Worm (Caenorhabditis elegans) whole organism, L2 larva: ENCODE results near the gene best-5.
A peak's percentile ranks its signal among the peaks of the same experiment; 100 is the strongest.

Experiments
- C34F6.9 ChIP-seq: fragments of 150-350 bp; optimal IDR thresholded peaks from 2 replicates; lab custom pipeline; 2014; ENCODE audit warnings: missing biosample characterization, missing genetic modification characterization
- F13H6.1 ChIP-seq: sonication (generic microtip); optimal IDR thresholded peaks from 2 replicates; lab custom pipeline; 2016; ENCODE audit warnings: missing genetic modification characterization, missing compliant biosample characterization
- R02D3.7 ChIP-seq: fragments of 150-350 bp; optimal IDR thresholded peaks from 2 replicates; lab custom pipeline; 2014; ENCODE audit warnings: missing biosample characterization, missing genetic modification characterization
- Y55F3AM.14 ChIP-seq: fragments of 200-800 bp; sonication (Bioruptor generic); optimal IDR thresholded peaks from 2 replicates; lab custom pipeline; 2018; ENCODE audit warnings: mild to moderate bottlenecking, missing genetic modification characterization, missing compliant biosample characterization
- ZK546.5 ChIP-seq: sonication (generic microtip); optimal IDR thresholded peaks from 2 replicates; lab custom pipeline; 2017; ENCODE audit warnings: missing biosample characterization, missing genetic modification characterization
- alr-1 ChIP-seq: fragments of 150-350 bp; optimal IDR thresholded peaks from 2 replicates; lab custom pipeline; 2014; ENCODE audit warnings: missing biosample characterization, missing genetic modification characterization
- aly-2 ChIP-seq: fragments of 150-350 bp; optimal IDR thresholded peaks from 2 replicates; lab custom pipeline; 2014; ENCODE audit warnings: missing biosample characterization, missing genetic modification characterization
- ama-1 ChIP-seq: fragments of 150-350 bp; optimal IDR thresholded peaks from 2 replicates; lab custom pipeline; 2018; ENCODE audit warnings: inconsistent platforms
- blmp-1 ChIP-seq: sonication (generic microtip); optimal IDR thresholded peaks from 2 replicates; lab custom pipeline; 2017; ENCODE audit warnings: missing genetic modification characterization, mild to moderate bottlenecking, missing compliant biosample characterization, antibody characterized with exemption, moderate library complexity; ENCODE audit not compliant: insufficient read depth
- ceh-16 ChIP-seq: fragments of 150-350 bp; optimal IDR thresholded peaks from 2 replicates; lab custom pipeline; 2014; ENCODE audit warnings: missing biosample characterization, missing genetic modification characterization
- crh-2 ChIP-seq: sonication (generic microtip); optimal IDR thresholded peaks from 2 replicates; lab custom pipeline; 2017; ENCODE audit warnings: missing biosample characterization, missing genetic modification characterization
- dmd-4 ChIP-seq: sonication (generic microtip); optimal IDR thresholded peaks from 2 replicates; lab custom pipeline; 2017; ENCODE audit warnings: missing biosample characterization, missing genetic modification characterization
- egl-27 ChIP-seq: sonication (generic microtip); optimal IDR thresholded peaks from 3 replicates; lab custom pipeline; 2017; ENCODE audit warnings: missing biosample characterization, missing genetic modification reagents, missing genetic modification characterization
- elt-1 ChIP-seq: fragments of 150-350 bp; optimal IDR thresholded peaks from 2 replicates; lab custom pipeline; 2014; ENCODE audit warnings: missing biosample characterization, missing genetic modification characterization
- fos-1 ChIP-seq: fragments of 150-350 bp; optimal IDR thresholded peaks from 2 replicates; lab custom pipeline; 2014; ENCODE audit warnings: missing biosample characterization, missing genetic modification characterization
- gmeb-1 ChIP-seq: fragments of 150-350 bp; optimal IDR thresholded peaks from 2 replicates; lab custom pipeline; 2014; ENCODE audit warnings: missing biosample characterization, missing genetic modification characterization
- lin-11 ChIP-seq: fragments of 150-350 bp; sonication (generic microtip); optimal IDR thresholded peaks from 2 replicates; lab custom pipeline; 2014; ENCODE audit warnings: missing biosample characterization, missing genetic modification characterization, inconsistent platforms, mixed read lengths
- lin-13 ChIP-seq: fragments of 150-350 bp; optimal IDR thresholded peaks from 2 replicates; lab custom pipeline; 2014; ENCODE audit warnings: missing biosample characterization, missing genetic modification reagents, missing genetic modification characterization
- lin-39 ChIP-seq: fragments of 150-350 bp; optimal IDR thresholded peaks from 2 replicates; lab custom pipeline; 2014; ENCODE audit warnings: missing biosample characterization, missing genetic modification reagents, missing genetic modification characterization
- lsy-2 ChIP-seq, 2 experiments: fragments of 150-350 bp in 1 of 2; sonication (generic microtip) in 1 of 2; optimal IDR thresholded peaks; 2 replicates each; lab custom pipeline; 2014 to 2017; ENCODE audit warnings: missing biosample characterization in 2 of 2, missing genetic modification characterization in 2 of 2
- mab-5 ChIP-seq: fragments of 150-350 bp; optimal IDR thresholded peaks from 2 replicates; lab custom pipeline; 2014; ENCODE audit warnings: missing biosample characterization, missing genetic modification characterization
- mbf-1 ChIP-seq: sonication (generic microtip); optimal IDR thresholded peaks from 2 replicates; lab custom pipeline; 2017; ENCODE audit warnings: missing biosample characterization, missing genetic modification characterization
- mdl-1 ChIP-seq, 2 experiments: fragments of 150-350 bp in 1 of 2; sonication (generic microtip) in 1 of 2; optimal IDR thresholded peaks; 2 replicates each; lab custom pipeline; 2017; ENCODE audit warnings: missing biosample characterization in 2 of 2, missing genetic modification characterization in 2 of 2
- nhr-11 ChIP-seq: fragments of 150-350 bp; optimal IDR thresholded peaks from 2 replicates; lab custom pipeline; 2014; ENCODE audit warnings: missing biosample characterization, missing genetic modification characterization
- nhr-12 ChIP-seq: fragments of 150-350 bp; optimal IDR thresholded peaks from 2 replicates; lab custom pipeline; 2014; ENCODE audit warnings: missing biosample characterization, missing genetic modification characterization
- nhr-129 ChIP-seq: fragments of 150-350 bp; optimal IDR thresholded peaks from 2 replicates; lab custom pipeline; 2014; ENCODE audit warnings: missing biosample characterization, missing genetic modification characterization
- nhr-21 ChIP-seq: fragments of 150-350 bp; optimal IDR thresholded peaks from 2 replicates; lab custom pipeline; 2014; ENCODE audit warnings: missing biosample characterization, missing genetic modification characterization
- nhr-23 ChIP-seq: fragments of 150-350 bp; optimal IDR thresholded peaks from 2 replicates; lab custom pipeline; 2014; ENCODE audit warnings: missing biosample characterization, missing genetic modification reagents, missing genetic modification characterization
- nhr-237 ChIP-seq: fragments of 150-350 bp; optimal IDR thresholded peaks from 2 replicates; lab custom pipeline; 2014; ENCODE audit warnings: missing biosample characterization, missing genetic modification characterization
- nhr-25 ChIP-seq: fragments of 150-350 bp; sonication (generic microtip); optimal IDR thresholded peaks from 3 replicates; lab custom pipeline; 2014; ENCODE audit warnings: missing biosample characterization, missing genetic modification characterization
- nhr-6 ChIP-seq: fragments of 150-350 bp; optimal IDR thresholded peaks from 2 replicates; lab custom pipeline; 2014; ENCODE audit warnings: missing biosample characterization, missing genetic modification characterization
- nhr-77 ChIP-seq: fragments of 150-350 bp; optimal IDR thresholded peaks from 2 replicates; lab custom pipeline; 2014; ENCODE audit warnings: missing biosample characterization, missing genetic modification characterization
- peb-1 ChIP-seq: fragments of 150-350 bp; optimal IDR thresholded peaks from 2 replicates; lab custom pipeline; 2014; ENCODE audit warnings: missing biosample characterization, missing genetic modification characterization
- sem-4 ChIP-seq: fragments of 150-350 bp; optimal IDR thresholded peaks from 2 replicates; lab custom pipeline; 2014; ENCODE audit warnings: missing biosample characterization, missing genetic modification reagents, missing genetic modification characterization
- skn-1 ChIP-seq: sonication (generic microtip); optimal IDR thresholded peaks from 2 replicates; lab custom pipeline; 2017; ENCODE audit warnings: missing biosample characterization, missing genetic modification characterization
- sma-3 ChIP-seq: sonication (generic microtip); optimal IDR thresholded peaks from 2 replicates; lab custom pipeline; 2016; ENCODE audit warnings: missing genetic modification reagents, missing genetic modification characterization, missing compliant biosample characterization
- sma-9 ChIP-seq, 2 experiments: fragments of 150-350 bp in 1 of 2; sonication (generic microtip) in 1 of 2; optimal IDR thresholded peaks; 2 replicates each; lab custom pipeline; 2014 to 2016; ENCODE audit warnings: missing genetic modification characterization in 2 of 2, mild to moderate bottlenecking in 1 of 2, missing biosample characterization in 1 of 2, missing compliant biosample characterization in 1 of 2, missing genetic modification reagents in 1 of 2, moderate library complexity in 1 of 2
- snpc-4 ChIP-seq: fragments of 150-350 bp; optimal IDR thresholded peaks from 2 replicates; lab custom pipeline; 2014; ENCODE audit warnings: missing biosample characterization, missing genetic modification characterization
- unc-39 ChIP-seq: fragments of 150-350 bp; optimal IDR thresholded peaks from 2 replicates; lab custom pipeline; 2014; ENCODE audit warnings: missing biosample characterization, missing genetic modification characterization
- unc-55 ChIP-seq: fragments of 150-350 bp; sonication (generic microtip); optimal IDR thresholded peaks from 3 replicates; lab custom pipeline; 2014; ENCODE audit warnings: missing biosample characterization, missing genetic modification reagents, missing genetic modification characterization
- unc-62 ChIP-seq: fragments of 150-350 bp; optimal IDR thresholded peaks from 2 replicates; lab custom pipeline; 2014; ENCODE audit warnings: missing biosample characterization, missing genetic modification reagents, missing genetic modification characterization
- zag-1 ChIP-seq: fragments of 150-350 bp; optimal IDR thresholded peaks from 2 replicates; lab custom pipeline; 2014; ENCODE audit warnings: missing biosample characterization, missing genetic modification characterization
- ztf-11 ChIP-seq: sonication (generic microtip); optimal IDR thresholded peaks from 2 replicates; lab custom pipeline; 2017; ENCODE audit warnings: missing biosample characterization, missing genetic modification characterization
- ztf-4 ChIP-seq: fragments of 150-350 bp; optimal IDR thresholded peaks from 2 replicates; lab custom pipeline; 2014; ENCODE audit warnings: missing biosample characterization, missing genetic modification characterization

Gene best-5

DNA sequence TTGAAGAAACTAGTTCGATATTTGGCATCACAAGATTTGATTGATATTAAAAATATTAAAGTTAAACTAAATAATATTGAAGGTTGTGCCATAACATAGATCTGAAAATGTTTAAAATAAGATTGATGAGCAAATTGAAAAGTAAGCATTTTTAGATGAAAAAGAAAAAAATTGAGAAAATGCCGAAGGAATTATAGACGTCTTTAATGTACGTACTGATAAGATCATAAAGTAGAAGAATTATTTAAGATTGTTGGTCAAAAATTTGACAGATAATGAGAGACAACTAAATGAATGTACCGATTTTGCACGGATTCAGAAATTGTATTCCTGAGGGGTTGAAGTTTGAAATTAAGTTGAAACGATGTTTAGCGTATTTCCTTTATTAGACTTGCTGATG, 30.1 kb upstream of the best-5 start, which contains the start of gene ncx-7:
ncx-7 (minus strand) TSS at position 101 of the 400 bp plus-strand sequence.
- no peak for TF ChIP-seq mbf-1 (tag; lab: Kevin White, UChicago)
- TF ChIP-seq R02D3.7 (tag; lab: Kevin White, UChicago): no peak
- no peak for TF ChIP-seq ztf-11
- TF ChIP-seq lin-13 (GFP tag; lab: Kevin White, UChicago): no peak
- TF ChIP-seq nhr-237 (tag; lab: Kevin White, UChicago): no peak
- TF ChIP-seq lsy-2 (tag; optimal IDR thresholded peaks at IDR 0.05; lab: Kevin White, UChicago): no peak
- TF ChIP-seq, all 48 proteins: peak for 0

DNA sequence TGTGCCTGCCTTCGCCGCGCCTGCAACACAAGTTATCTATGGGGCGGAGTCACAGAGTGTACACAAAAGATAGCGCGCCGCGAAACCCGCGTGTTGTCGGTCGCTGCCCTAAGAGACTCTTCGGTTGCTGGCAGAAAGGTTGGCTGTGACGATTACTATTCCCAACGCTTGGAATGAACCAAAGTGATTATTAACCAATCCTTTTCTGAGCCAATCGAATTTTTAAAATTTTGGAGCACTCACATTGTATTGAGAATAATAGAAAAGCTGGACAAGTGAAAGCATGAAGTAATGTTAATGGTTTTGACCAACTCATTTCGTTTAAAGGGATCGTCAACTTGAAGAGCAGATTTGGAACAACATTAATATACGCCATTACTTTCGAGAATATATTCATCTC, 27.2 kb upstream of the best-5 start:
- TF ChIP-seq ceh-16 (tag; lab: Kevin White, UChicago) (peak; percentile 41), unc-39 (no peak), ztf-11 (no peak), sem-4 (tag; lab: Kevin White, UChicago) (no peak), lsy-2 (tag; optimal IDR thresholded peaks at IDR 0.05; lab: Kevin White, UChicago) (peak; percentile 16 to 68), mdl-1 (tag; optimal IDR thresholded peaks at IDR 0.05; lab: Kevin White, UChicago) (peak in 1 of 2 experiments; percentile 42), nhr-21 (tag; lab: Kevin White, UChicago) (peak; percentile 64), nhr-129 (tag; lab: Kevin White, UChicago) (peak; percentile 10), ztf-4 (tag; lab: Kevin White, UChicago) (no peak), mbf-1 (tag; lab: Kevin White, UChicago) (no peak), Y55F3AM.14 (GFP tag; lab: Kevin White, UChicago) (peak; percentile 27), unc-62 (no peak), mab-5 (tag; lab: Kevin White, UChicago) (no peak), blmp-1 (tag; lab: Kevin White, UChicago) (no peak), gmeb-1 (tag; lab: Kevin White, UChicago) (peak; percentile 79), skn-1 (tag; lab: Kevin White, UChicago) (no peak), sma-3 (peak; percentile 85), alr-1 (tag; lab: Kevin White, UChicago) (no peak), crh-2 (tag; lab: Kevin White, UChicago) (peak; percentile 58), peb-1 (tag; lab: Kevin White, UChicago) (no peak), nhr-77 (tag; lab: Kevin White, UChicago) (peak; percentile 30), egl-27 (tag; lab: Kevin White, UChicago) (peak; percentile 22), zag-1 (tag; lab: Kevin White, UChicago) (no peak), F13H6.1 (tag; lab: Kevin White, UChicago) (peak; percentile 66), aly-2 (tag; lab: Kevin White, UChicago) (no peak), nhr-237 (tag; lab: Kevin White, UChicago) (no peak), R02D3.7 (tag; lab: Kevin White, UChicago) (no peak), C34F6.9 (tag; lab: Kevin White, UChicago) (no peak), unc-55 (GFP tag; lab: Kevin White, UChicago) (no peak), nhr-11 (no peak), dmd-4 (no peak), sma-9 (GFP tag; optimal IDR thresholded peaks at IDR 0.05; lab: Kevin White, UChicago) (peak; percentile 90), sma-9 (tag; optimal IDR thresholded peaks at IDR 0.05; lab: Kevin White, UChicago) (no peak), nhr-23 (tag; lab: Kevin White, UChicago) (no peak), ZK546.5 (tag; lab: Kevin White, UChicago) (no peak), snpc-4 (tag; lab: Kevin White, UChicago) (peak; percentile 98), lin-39 (tag; lab: Kevin White, UChicago) (no peak), nhr-25 (peak; percentile 53), ama-1 (lab: Kevin White, UChicago) (peak; percentile 98), nhr-6 (no peak), fos-1 (tag; lab: Kevin White, UChicago) (peak; percentile 58), lin-11 (tag; lab: Kevin White, UChicago) (peak; percentile 8), lin-13 (GFP tag; lab: Kevin White, UChicago) (no peak), elt-1 (tag; lab: Kevin White, UChicago) (no peak), nhr-12 (no peak)
